Fruit fly (Drosophila melanogaster): ENCODE data around the gene Gr61a.
"Not testable (repeated sequence)": the region's sequence is repeated elsewhere in the genome, so short reads cannot be mapped to it uniquely, and the experiment has no call there.

The Gr61a gene

dm6 chr3L:857063-858015 is 16.1 kb downstream of the Gr61a start, which contains the start of gene dpr20 (continued):
- TF ChIP-seq Smox (GFP tag; optimal IDR thresholded peaks at IDR 0.05) (peak; percentile 51), net (GFP tag; optimal IDR thresholded peaks at IDR 0.05) (peak; percentile 71), dac (GFP tag; optimal IDR thresholded peaks at IDR 0.05) (peak; percentile 69), CG3919 (GFP tag; optimal IDR thresholded peaks at IDR 0.05) (peak; percentile 87), CG7368 (GFP tag; optimal IDR thresholded peaks at IDR 0.05) (peak; percentile 83), achi (GFP tag; optimal IDR thresholded peaks at IDR 0.05) (peak; percentile 78), CG9139 (GFP tag; optimal IDR thresholded peaks at IDR 0.05) (peak; percentile 53), Hr38 (GFP tag; optimal IDR thresholded peaks at IDR 0.05) (no peak), CG16779 (tag; optimal IDR thresholded peaks at IDR 0.05) (peak; percentile 32), Sox15 (GFP tag; optimal IDR thresholded peaks at IDR 0.05) (peak; percentile 33), CG3032 (tag; optimal IDR thresholded peaks at IDR 0.05) (peak; percentile 76), Ets96B (tag; optimal IDR thresholded peaks at IDR 0.05) (peak; percentile 79), CG6792 (GFP tag; optimal IDR thresholded peaks at IDR 0.05) (peak; percentile 59), CG11294 (GFP tag; IDR thresholded peaks at IDR 0.05) (peak; percentile 93), CG4318 (GFP tag; optimal IDR thresholded peaks at IDR 0.05) (peak; percentile 61), CG6276 (GFP tag; optimal IDR thresholded peaks at IDR 0.05) (peak; percentile 84), vri (GFP tag; optimal IDR thresholded peaks at IDR 0.05) (no peak), Hr39 (GFP tag; optimal IDR thresholded peaks at IDR 0.05) (peak; percentile 72)

dm6 chr3L:865096-865495 is 23.8 kb downstream of the Gr61a start, which contains the start of gene CG12502:
TSS of gene CG12502 (plus strand) at chr3L:865396.
- not testable (repeated sequence) for TF ChIP-seq Ets96B (tag; optimal IDR thresholded peaks at IDR 0.05); CG6792 (GFP tag; optimal IDR thresholded peaks at IDR 0.05); spab (GFP tag; optimal IDR thresholded peaks at IDR 0.05)

dm6 chr3L:868800-869199 is 27.5 kb downstream of the Gr61a start:
- TF ChIP-seq salr (GFP tag; optimal IDR thresholded peaks at IDR 0.05) (no peak), topi (GFP tag; optimal IDR thresholded peaks at IDR 0.05) (no peak), CG10631 (GFP tag; optimal IDR thresholded peaks at IDR 0.05) (no peak), Eip78C (GFP tag) (no peak)

dm6 chr3L:871713-872112 is 30.5 kb downstream of the Gr61a start, which contains the start of gene Usp10:
TSS of gene Usp10 (plus strand) at chr3L:871899.
- peak; percentile 39 for TF ChIP-seq Eip78C (GFP tag)
- peak; percentile 84 for TF ChIP-seq svp (GFP tag)
- no peak for TF ChIP-seq CG31627 (GFP tag; optimal IDR thresholded peaks at IDR 0.05)
- TF ChIP-seq Hr39 (GFP tag; optimal IDR thresholded peaks at IDR 0.05): no peak
- TF ChIP-seq Sox14 (GFP tag; optimal IDR thresholded peaks at IDR 0.05): peak; percentile 35

DNA sequence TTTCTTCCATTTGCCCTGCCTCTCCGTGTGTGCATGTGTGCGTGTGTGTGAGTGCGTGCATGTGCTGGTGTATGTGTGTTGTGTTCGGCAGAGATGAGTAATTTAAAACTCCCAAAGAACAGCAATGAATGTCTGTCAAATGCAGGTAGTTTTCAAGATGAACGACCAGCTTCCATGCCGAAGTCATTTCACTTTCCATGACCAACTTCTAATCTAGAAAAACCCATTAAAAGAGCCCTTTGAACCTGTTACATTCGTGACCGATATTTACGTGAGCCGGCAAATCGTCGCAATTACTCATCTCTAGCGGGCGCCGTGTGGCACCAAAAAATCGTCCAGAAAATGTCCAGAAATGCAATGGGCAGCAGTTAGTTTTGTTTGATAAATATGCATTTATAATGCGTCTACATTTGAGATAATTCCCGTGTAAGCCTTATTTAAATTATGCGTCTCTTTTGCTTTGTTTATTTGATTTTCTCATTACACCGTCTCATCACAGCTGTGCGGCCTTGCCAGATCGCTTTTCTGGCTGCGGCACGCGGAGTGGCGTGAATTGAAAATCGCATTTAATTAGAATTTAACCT is 31.2 kb downstream of the Gr61a start:
- TF ChIP-seq CG9139 (GFP tag; optimal IDR thresholded peaks at IDR 0.05) (no peak), Blimp-1 (GFP tag; optimal IDR thresholded peaks at IDR 0.05) (no peak), CG6276 (GFP tag; optimal IDR thresholded peaks at IDR 0.05) (no peak), fkh (GFP tag; optimal IDR thresholded peaks at IDR 0.05) (peak; percentile 60), Sox14 (GFP tag; optimal IDR thresholded peaks at IDR 0.05) (peak; percentile 73), Gug (GFP tag; IDR thresholded peaks at IDR 0.05) (peak; percentile 32; the same call in 1 of the 2 replicates), CG8319 (GFP tag; optimal IDR thresholded peaks at IDR 0.05) (peak; percentile 34), CG3919 (GFP tag; optimal IDR thresholded peaks at IDR 0.05) (peak; percentile 54), CG11294 (GFP tag; IDR thresholded peaks at IDR 0.05) (no peak), Eip93F (GFP tag; optimal IDR thresholded peaks at IDR 0.05) (no peak), Met (GFP tag; optimal IDR thresholded peaks at IDR 0.05) (peak; percentile 50), ss (GFP tag; optimal IDR thresholded peaks at IDR 0.05) (peak in 1 of 2 experiments; percentile 37), Ets96B (tag; optimal IDR thresholded peaks at IDR 0.05) (peak; percentile 22), topi (GFP tag; optimal IDR thresholded peaks at IDR 0.05) (peak; percentile 40), eg (GFP tag; IDR thresholded peaks at IDR 0.05) (peak; percentile 59; the same call in 2 of the 3 replicates), CG11762 (GFP tag; optimal IDR thresholded peaks at IDR 0.05; ENCODE audit: insufficient read depth) (peak; percentile 30), Eip75B (GFP tag; optimal IDR thresholded peaks at IDR 0.05) (peak; percentile 40), dac (GFP tag; optimal IDR thresholded peaks at IDR 0.05) (peak; percentile 12), CG10631 (GFP tag; optimal IDR thresholded peaks at IDR 0.05) (peak; percentile 62), Hr39 (GFP tag; optimal IDR thresholded peaks at IDR 0.05) (peak; percentile 68), CG4318 (GFP tag; optimal IDR thresholded peaks at IDR 0.05) (no peak), CG6808 (GFP tag; optimal IDR thresholded peaks at IDR 0.05) (no peak), svp (GFP tag) (peak; percentile 90), OdsH (GFP tag; optimal IDR thresholded peaks at IDR 0.05) (peak; percentile 59), CG6854 (GFP tag; optimal IDR thresholded peaks at IDR 0.05) (no peak)

All from whole organism, prepupa.